Worm (Caenorhabditis elegans) whole organism, L1 larva: ENCODE results near the gene C33G8.13.

Experiments used
- aha-1 ChIP-seq: fragments of 150-350 bp; optimal IDR thresholded peaks from 2 replicates; lab custom pipeline; 2014; ENCODE audit warnings: missing biosample characterization, missing genetic modification characterization
- ceh-82 ChIP-seq, 3 experiments: fragments of 150-350 bp in 1 of 3; sonication (generic microtip) in 2 of 3; optimal IDR thresholded peaks; 2 replicates each; lab custom pipeline; 2014 to 2017; ENCODE audit warnings: missing biosample characterization in 3 of 3, missing genetic modification characterization in 3 of 3
- elt-3 ChIP-seq, 6 experiments: fragments of 150-350 bp in 1 of 6; sonication (generic microtip); optimal IDR thresholded peaks; 2 replicates each; lab custom pipeline; 2017 to 2018; ENCODE audit warnings: missing biosample characterization in 6 of 6, missing genetic modification characterization in 6 of 6, inconsistent platforms in 1 of 6
- fkh-10 ChIP-seq: sonication (generic microtip); optimal IDR thresholded peaks from 2 replicates; lab custom pipeline; 2017; ENCODE audit warnings: missing biosample characterization, missing genetic modification reagents, missing genetic modification characterization
- fkh-4 ChIP-seq: sonication (generic microtip); optimal IDR thresholded peaks from 2 replicates; lab custom pipeline; 2016; ENCODE audit warnings: missing compliant biosample characterization, missing genetic modification characterization, borderline replicate concordance
- lin-13 ChIP-seq: fragments of 150-350 bp; optimal IDR thresholded peaks from 2 replicates; lab custom pipeline; 2014; ENCODE audit warnings: missing biosample characterization, missing genetic modification reagents, missing genetic modification characterization
- lin-15B ChIP-seq: fragments of 150-350 bp; sonication (generic microtip); optimal IDR thresholded peaks from 3 replicates; lab custom pipeline; 2014; ENCODE audit warnings: missing biosample characterization, missing genetic modification characterization
- nhr-11 ChIP-seq: fragments of 150-350 bp; optimal IDR thresholded peaks from 2 replicates; lab custom pipeline; 2014; ENCODE audit warnings: missing biosample characterization, missing genetic modification characterization
- nhr-20 ChIP-seq: sonication (generic microtip); optimal IDR thresholded peaks from 2 replicates; lab custom pipeline; 2016; ENCODE audit warnings: mild to moderate bottlenecking, missing genetic modification characterization, missing compliant biosample characterization
- nhr-90 ChIP-seq: sonication (generic microtip); optimal IDR thresholded peaks from 2 replicates; lab custom pipeline; 2016; ENCODE audit warnings: mild to moderate bottlenecking, missing genetic modification characterization, missing compliant biosample characterization; ENCODE audit not compliant: poor library complexity
- rnt-1 ChIP-seq: sonication (generic microtip); optimal IDR thresholded peaks from 2 replicates; lab custom pipeline; 2016; ENCODE audit warnings: mild to moderate bottlenecking, missing genetic modification characterization, moderate library complexity, missing compliant biosample characterization

DNA sequence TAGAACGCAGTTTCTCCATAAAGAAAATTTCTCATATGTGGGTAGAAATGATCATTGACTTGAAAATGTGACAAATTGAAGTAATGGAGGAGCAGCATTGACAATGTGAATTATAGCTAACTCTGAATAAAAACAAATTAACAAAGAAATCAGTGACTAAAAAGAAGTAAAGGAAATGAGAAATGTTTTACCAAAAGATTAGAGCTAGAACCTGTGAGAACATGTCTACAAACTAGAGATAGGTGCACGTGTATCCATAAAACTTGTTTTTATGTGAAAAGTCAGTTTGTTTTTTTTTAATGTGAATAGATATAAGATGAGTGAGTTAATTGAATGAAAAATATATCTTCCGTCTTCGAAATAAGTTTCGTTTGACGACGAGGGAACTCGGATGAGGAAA is 36.8 kb downstream of the C33G8.13 start, which contains the start of gene sre-12:
- no peak for TF ChIP-seq nhr-90 (tag; lab: Kevin White, UChicago)
- no peak for TF ChIP-seq elt-3 (tag; optimal IDR thresholded peaks at IDR 0.05; lab: Kevin White, UChicago)
- no peak for TF ChIP-seq rnt-1 (tag; lab: Kevin White, UChicago)
- TF ChIP-seq lin-15B, result no peak
- TF ChIP-seq nhr-20 (tag; lab: Kevin White, UChicago), result no peak
- TF ChIP-seq lin-13 (GFP tag; lab: Kevin White, UChicago), result no peak
- TF ChIP-seq aha-1 (tag; lab: Kevin White, UChicago), result no peak
- no peak for TF ChIP-seq fkh-10 (GFP tag; lab: Kevin White, UChicago)
- no peak for TF ChIP-seq fkh-4 (tag; lab: Kevin White, UChicago)
- TF ChIP-seq ceh-82 (tag; optimal IDR thresholded peaks at IDR 0.05; lab: Kevin White, UChicago), result no peak
- TF ChIP-seq nhr-11 (tag; lab: Kevin White, UChicago), result no peak
